Fruit fly (Drosophila melanogaster) whole organism, embryonic: ENCODE results near the gene Vps52.

Source experiments
- Awh ChIP-seq: fragments of 200-800 bp; sonication (Bioruptor generic); IDR thresholded peaks from 2 replicates; pipeline ENCODE4, ENCODE4 v1.3.6; 2022; ENCODE audit warnings: missing biosample characterization, missing genetic modification characterization
- Bdp1 ChIP-seq: fragments of 200-800 bp; sonication (Bioruptor generic); optimal IDR thresholded peaks from 3 replicates; lab custom pipeline; 2016; ENCODE audit warnings: missing biosample characterization, missing genetic modification characterization
- CG10209 ChIP-seq: fragments of 200-800 bp; sonication (Bioruptor generic); optimal IDR thresholded peaks from 3 replicates; lab custom pipeline; 2017; ENCODE audit warnings: missing biosample characterization, mild to moderate bottlenecking, missing genetic modification characterization, missing genetic modification reagents
- CG10321 ChIP-seq: fragments of 200-800 bp; sonication (Bioruptor generic); IDR thresholded peaks from 2 replicates; pipeline ENCODE4 v1.3.6; 2022; ENCODE audit warnings: missing biosample characterization, missing genetic modification characterization
- CG10543 ChIP-seq: fragments of 200-800 bp; sonication (Bioruptor generic); optimal IDR thresholded peaks from 3 replicates; lab custom pipeline; 2017; ENCODE audit warnings: missing biosample characterization, mild to moderate bottlenecking, missing genetic modification characterization, moderate library complexity
- CG11456 ChIP-seq: fragments of 200-800 bp; sonication (Bioruptor generic); IDR thresholded peaks from 3 replicates; pipeline ENCODE4 v1.3.6; 2022; ENCODE audit warnings: missing biosample characterization, missing genetic modification characterization
- CG12391 ChIP-seq: fragments of 200-800 bp; sonication (Bioruptor generic); optimal IDR thresholded peaks from 3 replicates; lab custom pipeline; 2018; ENCODE audit warnings: missing biosample characterization, mild to moderate bottlenecking, missing genetic modification characterization, moderate library complexity
- CG12769 ChIP-seq: fragments of 200-800 bp; sonication (Bioruptor generic); optimal IDR thresholded peaks from 2 replicates; lab custom pipeline; 2019; ENCODE audit warnings: missing biosample characterization, mild to moderate bottlenecking, missing genetic modification characterization, moderate library complexity
- CG13287 ChIP-seq: fragments of 200-800 bp; sonication (Bioruptor generic); IDR thresholded peaks from 2 replicates; pipeline ENCODE4 v1.3.6; 2022; ENCODE audit warnings: missing biosample characterization, missing genetic modification characterization; ENCODE audit not compliant: partially characterized antibody
- CG13424 ChIP-seq: fragments of 200-800 bp; sonication (Bioruptor generic); optimal IDR thresholded peaks from 2 replicates; lab custom pipeline; 2019; ENCODE audit warnings: missing biosample characterization, mild to moderate bottlenecking, missing genetic modification characterization, moderate library complexity
- CG14050 ChIP-seq: fragments of 200-800 bp; sonication (Bioruptor generic); IDR thresholded peaks from 3 replicates; pipeline ENCODE4 v1.3.6; 2022; ENCODE audit warnings: missing biosample characterization, missing genetic modification characterization
- CG14710 ChIP-seq: fragments of 200-800 bp; sonication (Bioruptor generic); optimal IDR thresholded peaks from 3 replicates; lab custom pipeline; 2019; ENCODE audit warnings: missing biosample characterization, mild to moderate bottlenecking, missing genetic modification characterization, moderate library complexity
- CG14860 ChIP-seq: fragments of 200-800 bp; sonication (Bioruptor generic); IDR thresholded peaks from 3 replicates; pipeline ENCODE4 v1.3.6; 2022; ENCODE audit warnings: missing biosample characterization, missing genetic modification characterization; ENCODE audit not compliant: partially characterized antibody
- CG17568 ChIP-seq: fragments of 200-800 bp; sonication (Bioruptor generic); optimal IDR thresholded peaks from 2 replicates; lab custom pipeline; 2018; ENCODE audit warnings: missing biosample characterization, mild to moderate bottlenecking, missing genetic modification characterization, moderate library complexity
- CG17829 ChIP-seq: fragments of 200-800 bp; optimal IDR thresholded peaks from 2 replicates; lab custom pipeline; 2019; ENCODE audit warnings: missing biosample characterization, mild to moderate bottlenecking, missing genetic modification characterization, moderate library complexity
- CG18262 ChIP-seq: fragments of 200-800 bp; optimal IDR thresholded peaks from 3 replicates; lab custom pipeline; 2019; ENCODE audit warnings: missing biosample characterization, mild to moderate bottlenecking, missing genetic modification characterization, moderate library complexity
- CG1832 ChIP-seq: fragments of 200-800 bp; sonication (Bioruptor generic); optimal IDR thresholded peaks from 2 replicates; lab custom pipeline; 2017; ENCODE audit warnings: missing biosample characterization, mild to moderate bottlenecking, missing genetic modification characterization, inconsistent platforms
- CG30431 ChIP-seq: fragments of 200-800 bp; sonication (Bioruptor generic); optimal IDR thresholded peaks from 2 replicates; lab custom pipeline; 2017; ENCODE audit warnings: missing biosample characterization, missing genetic modification characterization
- CG4404 ChIP-seq: fragments of 200-800 bp; sonication (Bioruptor generic); IDR thresholded peaks from 2 replicates; pipeline ENCODE4 v1.3.6; 2022; ENCODE audit warnings: missing biosample characterization, missing genetic modification characterization
- CG4617 ChIP-seq: fragments of 200-800 bp; sonication (Bioruptor generic); optimal IDR thresholded peaks from 3 replicates; lab custom pipeline; 2016; ENCODE audit warnings: missing biosample characterization, missing genetic modification characterization, borderline replicate concordance
- CTCF ChIP-seq: fragments of 200-800 bp; sonication (Bioruptor generic); optimal IDR thresholded peaks from 2 replicates; lab custom pipeline; 2017; ENCODE audit warnings: missing biosample characterization, mild to moderate bottlenecking, missing genetic modification characterization, moderate library complexity
- Camta ChIP-seq: fragments of 200-800 bp; sonication (Bioruptor generic); optimal IDR thresholded peaks from 2 replicates; lab custom pipeline; 2016; ENCODE audit warnings: missing biosample characterization, missing genetic modification characterization
- CoRest ChIP-seq: fragments of 200-800 bp; sonication (Bioruptor generic); optimal IDR thresholded peaks from 3 replicates; lab custom pipeline; 2018; ENCODE audit warnings: missing biosample characterization, mild to moderate bottlenecking, missing genetic modification characterization, moderate library complexity
- D19A ChIP-seq: fragments of 200-800 bp; optimal IDR thresholded peaks from 3 replicates; lab custom pipeline; 2019; ENCODE audit warnings: missing biosample characterization, mild to moderate bottlenecking, missing genetic modification characterization, moderate library complexity
- D19B ChIP-seq: fragments of 200-800 bp; sonication (Bioruptor generic); optimal IDR thresholded peaks from 2 replicates; lab custom pipeline; 2017; ENCODE audit warnings: missing biosample characterization, mild to moderate bottlenecking, missing genetic modification characterization
- NC2α ChIP-seq: fragments of 200-800 bp; sonication (Bioruptor generic); optimal IDR thresholded peaks from 2 replicates; lab custom pipeline; 2016; ENCODE audit warnings: missing biosample characterization, missing genetic modification characterization
- PHDP ChIP-seq: fragments of 200-800 bp; sonication (Bioruptor generic); optimal IDR thresholded peaks from 3 replicates; lab custom pipeline; 2018; ENCODE audit warnings: missing biosample characterization, mild to moderate bottlenecking, missing genetic modification characterization, moderate library complexity
- Poxn ChIP-seq: fragments of 200-800 bp; sonication (Bioruptor generic); IDR thresholded peaks from 2 replicates; pipeline ENCODE4 v1.3.6; 2022; ENCODE audit warnings: missing biosample characterization, missing genetic modification characterization
- Spps ChIP-seq: fragments of 200-800 bp; sonication (Bioruptor generic); optimal IDR thresholded peaks from 2 replicates; lab custom pipeline; 2018; ENCODE audit warnings: missing biosample characterization, mild to moderate bottlenecking, missing genetic modification characterization
- Trl ChIP-seq, 3 experiments: fragments of >200 bp in 2 of 3; fragments of 200-800 bp in 1 of 3; sonication (Bioruptor generic) in 1 of 3; optimal IDR thresholded peaks; 2 replicates in 1 of 3; 3 replicates in 2 of 3; lab custom pipeline; 2016 to 2017; ENCODE audit warnings: missing biosample characterization in 1 of 3, missing genetic modification characterization in 1 of 3
- Xbp1 ChIP-seq: fragments of 200-800 bp; sonication (Bioruptor generic); optimal IDR thresholded peaks from 3 replicates; lab custom pipeline; 2016; ENCODE audit warnings: missing biosample characterization, mild to moderate bottlenecking, missing genetic modification characterization
- Xrp1 ChIP-seq: fragments of 200-800 bp; sonication (Bioruptor generic); IDR thresholded peaks from 2 replicates; pipeline ENCODE4 v1.3.6; 2022; ENCODE audit warnings: missing biosample characterization, missing genetic modification characterization
- amos ChIP-seq: fragments of 200-800 bp; sonication (Bioruptor generic); IDR thresholded peaks from 2 replicates; pipeline ENCODE4 v1.3.6; 2022; ENCODE audit warnings: missing biosample characterization, missing genetic modification characterization; ENCODE audit not compliant: partially characterized antibody
- caup ChIP-seq: fragments of 200-800 bp; sonication (Bioruptor generic); optimal IDR thresholded peaks from 3 replicates; lab custom pipeline; 2017; ENCODE audit warnings: missing biosample characterization, mild to moderate bottlenecking, missing genetic modification characterization, moderate library complexity; ENCODE audit not compliant: severe bottlenecking
- cwo ChIP-seq: fragments of 200-800 bp; sonication (Bioruptor generic); optimal IDR thresholded peaks from 3 replicates; lab custom pipeline; 2017; ENCODE audit warnings: missing biosample characterization, missing genetic modification characterization, mild to moderate bottlenecking, moderate library complexity, missing genetic modification reagents
- exex ChIP-seq: fragments of 200-800 bp; sonication (Bioruptor generic); optimal IDR thresholded peaks from 4 replicates; lab custom pipeline; 2018; ENCODE audit warnings: missing biosample characterization, mild to moderate bottlenecking, missing genetic modification characterization, moderate library complexity
- her ChIP-seq: fragments of 200-800 bp; sonication (Bioruptor generic); optimal IDR thresholded peaks from 2 replicates; lab custom pipeline; 2016; ENCODE audit warnings: missing biosample characterization, missing genetic modification characterization
- jumu ChIP-seq: fragments of 200-800 bp; sonication (Bioruptor generic); optimal IDR thresholded peaks from 3 replicates; lab custom pipeline; 2016; ENCODE audit warnings: missing biosample characterization, missing genetic modification characterization
- lilli ChIP-seq: fragments of 200-800 bp; sonication (Bioruptor generic); optimal IDR thresholded peaks from 3 replicates; lab custom pipeline; 2016; ENCODE audit warnings: missing biosample characterization, missing genetic modification characterization
- luna ChIP-seq: fragments of 200-800 bp; sonication (Bioruptor generic); optimal IDR thresholded peaks from 2 replicates; lab custom pipeline; 2016; ENCODE audit warnings: missing biosample characterization, missing genetic modification characterization
- nau ChIP-seq: fragments of 200-800 bp; sonication (Bioruptor generic); optimal IDR thresholded peaks from 3 replicates; lab custom pipeline; 2017; ENCODE audit warnings: missing biosample characterization, mild to moderate bottlenecking, missing genetic modification characterization, missing genetic modification reagents
- odd ChIP-seq: fragments of 200-800 bp; sonication (Bioruptor generic); optimal IDR thresholded peaks from 2 replicates; lab custom pipeline; 2017; ENCODE audit warnings: missing biosample characterization, mild to moderate bottlenecking, missing genetic modification characterization
- pnt ChIP-seq: fragments of 200-800 bp; sonication (Bioruptor generic); optimal IDR thresholded peaks from 3 replicates; lab custom pipeline; 2016; ENCODE audit warnings: missing biosample characterization, missing genetic modification characterization
- pum ChIP-seq: fragments of 200-800 bp; sonication (Bioruptor generic); optimal IDR thresholded peaks from 2 replicates; lab custom pipeline; 2016; ENCODE audit warnings: missing biosample characterization, missing genetic modification characterization
- rib ChIP-seq: fragments of 200-800 bp; sonication (Bioruptor generic); IDR thresholded peaks from 2 replicates; pipeline ENCODE4 v1.3.6; 2022; ENCODE audit warnings: missing biosample characterization, missing genetic modification characterization
- schlank ChIP-seq: fragments of 200-800 bp; sonication (Bioruptor generic); optimal IDR thresholded peaks from 2 replicates; lab custom pipeline; 2018; ENCODE audit warnings: missing biosample characterization, mild to moderate bottlenecking, missing genetic modification characterization
- sd ChIP-seq: fragments of 200-800 bp; sonication (Bioruptor generic); optimal IDR thresholded peaks from 3 replicates; lab custom pipeline; 2018; ENCODE audit warnings: missing biosample characterization, mild to moderate bottlenecking, missing genetic modification characterization, moderate library complexity
- sens-2 ChIP-seq: fragments of 200-800 bp; sonication (Bioruptor generic); IDR thresholded peaks from 2 replicates; pipeline ENCODE4 v1.3.6; 2022; ENCODE audit warnings: missing biosample characterization, missing genetic modification characterization
- tx ChIP-seq: fragments of 200-800 bp; sonication (Bioruptor generic); optimal IDR thresholded peaks from 2 replicates; lab custom pipeline; 2016; ENCODE audit warnings: missing biosample characterization, missing genetic modification characterization

The Vps52 gene

dm6 chr2L:5542944-5543515 is 19.3 kb upstream of the Vps52 start (continued):
- no peak for TF ChIP-seq CG30431 (GFP tag; lab: Kevin White, UChicago)
- peak; percentile 59 for TF ChIP-seq Awh (GFP tag; lab: Robert Waterston, UW)
- TF ChIP-seq CoRest (tag; lab: Kevin White, UChicago) = peak; percentile 45
- 0 out of 2 replicates have a peak, but pooled peaks have one; percentile 23 for TF ChIP-seq CG4404 (GFP tag; lab: Robert Waterston, UW)
- TF ChIP-seq nau (GFP tag; lab: Kevin White, UChicago) = no peak
- TF ChIP-seq Spps (tag; lab: Kevin White, UChicago) = no peak
- peak; percentile 42 for TF ChIP-seq Xbp1 (GFP tag; lab: Kevin White, UChicago)
- TF ChIP-seq CG14710 (tag; lab: Kevin White, UChicago) = peak; percentile 4
- TF ChIP-seq rib = no peak; the same call in 1 of the 2 replicates
- TF ChIP-seq D19B (GFP tag; lab: Kevin White, UChicago) = no peak
- TF ChIP-seq amos (GFP tag; lab: Robert Waterston, UW) = peak; percentile 38; the same call in 1 of the 2 replicates
- TF ChIP-seq pnt (GFP tag; lab: Kevin White, UChicago) = peak; percentile 9
- no peak for TF ChIP-seq luna (GFP tag; lab: Kevin White, UChicago)
- TF ChIP-seq CG17829 = peak; percentile 8
- TF ChIP-seq Poxn (GFP tag; lab: Robert Waterston, UW) = 0 out of 2 replicates have a peak, but pooled peaks have one; percentile 39
- TF ChIP-seq CG10321 = no peak
- TF ChIP-seq CG4617 (GFP tag; lab: Kevin White, UChicago) = no peak
- TF ChIP-seq CTCF = no peak
- peak; percentile 66 for TF ChIP-seq caup
- peak; percentile 14 for TF ChIP-seq schlank (tag; lab: Kevin White, UChicago)
- no peak for TF ChIP-seq Camta (GFP tag; lab: Kevin White, UChicago)
- peak; percentile 45 for TF ChIP-seq CG10543
- TF ChIP-seq CG1832 (GFP tag; lab: Kevin White, UChicago) = peak; percentile 60
- peak; percentile 57 for TF ChIP-seq PHDP (tag; lab: Kevin White, UChicago)
- TF ChIP-seq D19A = peak; percentile 63
- peak; percentile 53 for TF ChIP-seq odd (GFP tag; lab: Kevin White, UChicago)
- TF ChIP-seq CG17568 (GFP tag; lab: Kevin White, UChicago) = no peak
- no peak for TF ChIP-seq Bdp1 (GFP tag; lab: Kevin White, UChicago)
- TF ChIP-seq CG13287 = 0 out of 2 replicates have a peak, but pooled peaks have one; percentile 5
- peak; percentile 36 for TF ChIP-seq CG18262 (tag; lab: Kevin White, UChicago)
- TF ChIP-seq jumu (GFP tag; lab: Kevin White, UChicago) = no peak
- no peak; the same call in 2 of the 3 replicates for TF ChIP-seq CG14050 (GFP tag; lab: Robert Waterston, UW)
- TF ChIP-seq her (GFP tag; lab: Kevin White, UChicago) = peak; percentile 70
- TF ChIP-seq NC2α (GFP tag; lab: Kevin White, UChicago) = no peak
- TF ChIP-seq CG12769 (tag; lab: Kevin White, UChicago) = no peak
- peak; percentile 81 to 90 for TF ChIP-seq Trl (optimal IDR thresholded peaks at IDR 0.05; lab: Kevin White, UChicago)
- peak; percentile 49 for TF ChIP-seq Trl (GFP tag; optimal IDR thresholded peaks at IDR 0.05; lab: Kevin White, UChicago)
- TF ChIP-seq Xrp1 (GFP tag; lab: Robert Waterston, UW) = peak; percentile 61; the same call in 1 of the 2 replicates
- TF ChIP-seq cwo (GFP tag; lab: Kevin White, UChicago) = peak; percentile 86
- 0 out of 3 replicates have a peak, but pooled peaks have one; percentile 4 for TF ChIP-seq CG11456 (GFP tag; lab: Robert Waterston, UW)
- TF ChIP-seq sens-2 (GFP tag; lab: Robert Waterston, UW) = no peak
- TF ChIP-seq tx (GFP tag; lab: Kevin White, UChicago) = peak; percentile 13
- no peak for TF ChIP-seq CG14860 (GFP tag; lab: Robert Waterston, UW)
- TF ChIP-seq CG12391 (tag; lab: Kevin White, UChicago) = peak; percentile 53
- TF ChIP-seq lilli (GFP tag; lab: Kevin White, UChicago) = peak; percentile 71
- TF ChIP-seq CG10209 (GFP tag; lab: Kevin White, UChicago) = peak; percentile 40
- TF ChIP-seq exex (tag; lab: Kevin White, UChicago) = peak; percentile 21
- peak; percentile 49 for TF ChIP-seq CG13424
- peak; percentile 99 for TF ChIP-seq sd
- TF ChIP-seq pum (GFP tag; lab: Kevin White, UChicago) = peak; percentile 34
